Worm (Caenorhabditis elegans) whole organism, L3 larva: ENCODE measurements around the gene agt-1.

Source experiments
- fkh-2 ChIP-seq: fragments of 150-350 bp; optimal IDR thresholded peaks from 2 replicates; lab custom pipeline; 2014; ENCODE audit warnings: missing biosample characterization, missing genetic modification reagents, missing genetic modification characterization
- lsy-12 ChIP-seq: sonication (generic microtip); optimal IDR thresholded peaks from 2 replicates; lab custom pipeline; 2016; ENCODE audit warnings: mild to moderate bottlenecking, missing genetic modification characterization, missing compliant biosample characterization
- nfya-1 ChIP-seq: sonication (generic microtip); optimal IDR thresholded peaks from 2 replicates; lab custom pipeline; 2017; ENCODE audit warnings: missing genetic modification characterization, mild to moderate bottlenecking, missing compliant biosample characterization, antibody characterized with exemption, moderate library complexity; ENCODE audit not compliant: insufficient read depth
- nhr-25 ChIP-seq: sonication (generic microtip); optimal IDR thresholded peaks from 2 replicates; lab custom pipeline; 2017; ENCODE audit warnings: missing biosample characterization, missing genetic modification characterization

ce11 chrIV:13400456-13401364, 31.5 kb upstream of the agt-1 start, which contains the start of the genes memi-2 and cyp-31A5:
- TF ChIP-seq fkh-2 (tag; lab: Kevin White, UChicago), result no peak
- no peak for TF ChIP-seq nhr-25 (tag; lab: Kevin White, UChicago)
- no peak for TF ChIP-seq lsy-12 (tag; lab: Kevin White, UChicago)
- no peak for TF ChIP-seq nfya-1 (tag; lab: Kevin White, UChicago)
